Worm (Caenorhabditis elegans): ENCODE data around the gene srw-91.

DNA sequence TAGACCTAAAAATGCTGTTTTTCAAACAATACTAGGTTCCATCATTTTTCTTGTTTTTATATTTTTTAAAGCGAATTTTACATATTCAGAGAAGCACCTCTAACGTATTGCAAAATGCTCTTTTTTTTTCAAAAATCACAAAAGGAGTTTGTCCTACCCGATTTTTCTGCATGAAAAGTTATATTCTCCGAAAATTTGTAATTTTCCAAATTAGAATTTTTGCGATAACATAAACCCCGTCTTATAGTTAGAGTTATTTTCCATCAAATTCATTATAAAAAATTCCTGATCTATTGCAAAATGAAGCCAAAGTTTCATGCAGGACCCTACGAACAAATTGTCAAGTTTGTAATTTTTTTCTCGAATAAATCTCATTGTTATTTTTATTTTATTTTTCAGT lies 27.8 kb upstream of the srw-91 start, which contains the start of gene srw-99:
- TF ChIP-seq dao-5 (tag; optimal IDR thresholded peaks at IDR 0.05) (no peak), him-1 (tag; optimal IDR thresholded peaks at IDR 0.05) (no peak), W03F9.2 (tag; optimal IDR thresholded peaks at IDR 0.05) (no peak)
